Worm (Caenorhabditis elegans) whole organism, mixed stage, embryonic: ENCODE results near the gene hgap-2.

Source experiments
- M03D4.4 ChIP-seq: sonication (generic microtip); optimal IDR thresholded peaks from 2 replicates; lab custom pipeline; 2017; ENCODE audit warnings: mild to moderate bottlenecking, missing genetic modification characterization, missing compliant biosample characterization
- bed-3 ChIP-seq: fragments of 200-800 bp; sonication (Bioruptor generic); optimal IDR thresholded peaks from 3 replicates; lab custom pipeline; 2018; ENCODE audit warnings: mild to moderate bottlenecking, missing genetic modification characterization, moderate library complexity, missing compliant biosample characterization
- blmp-1 ChIP-seq: fragments of 150-350 bp; optimal IDR thresholded peaks from 2 replicates; lab custom pipeline; 2014; ENCODE audit warnings: missing biosample characterization, missing genetic modification characterization
- ceh-39 ChIP-seq: fragments of 150-350 bp; optimal IDR thresholded peaks from 2 replicates; lab custom pipeline; 2014; ENCODE audit warnings: missing biosample characterization, missing genetic modification characterization
- ceh-83 ChIP-seq: fragments of 200-800 bp; sonication (Bioruptor generic); optimal IDR thresholded peaks from 2 replicates; lab custom pipeline; 2018; ENCODE audit warnings: mild to moderate bottlenecking, missing genetic modification characterization, missing compliant biosample characterization
- ces-1 ChIP-seq: fragments of 150-350 bp; optimal IDR thresholded peaks from 2 replicates; lab custom pipeline; 2014; ENCODE audit warnings: missing biosample characterization, missing genetic modification reagents, missing genetic modification characterization
- cnd-1 ChIP-seq: fragments of 200-800 bp; sonication (Bioruptor generic); optimal IDR thresholded peaks from 2 replicates; lab custom pipeline; 2018; ENCODE audit warnings: mild to moderate bottlenecking, missing genetic modification characterization, missing compliant biosample characterization
- drap-1 ChIP-seq: fragments of 200-800 bp; sonication (Bioruptor generic); optimal IDR thresholded peaks from 3 replicates; lab custom pipeline; 2018; ENCODE audit warnings: mild to moderate bottlenecking, missing genetic modification characterization, missing compliant biosample characterization
- elt-1 ChIP-seq: sonication (generic microtip); optimal IDR thresholded peaks from 2 replicates; lab custom pipeline; 2017; ENCODE audit warnings: missing genetic modification characterization, mild to moderate bottlenecking, missing compliant biosample characterization, antibody characterized with exemption, moderate library complexity, borderline replicate concordance; ENCODE audit not compliant: insufficient read depth
- elt-3 ChIP-seq: fragments of 150-350 bp; optimal IDR thresholded peaks from 2 replicates; lab custom pipeline; 2014; ENCODE audit warnings: missing biosample characterization, missing genetic modification characterization
- flh-1 ChIP-seq: fragments of 200-800 bp; sonication (Bioruptor generic); optimal IDR thresholded peaks from 2 replicates; lab custom pipeline; 2018; ENCODE audit warnings: mild to moderate bottlenecking, missing genetic modification characterization, moderate library complexity, missing compliant biosample characterization
- ham-2 ChIP-seq: fragments of 200-800 bp; sonication (Bioruptor generic); optimal IDR thresholded peaks from 2 replicates; lab custom pipeline; 2018; ENCODE audit warnings: mild to moderate bottlenecking, missing genetic modification characterization, missing compliant biosample characterization
- hlh-1 ChIP-seq: fragments of 150-350 bp; optimal IDR thresholded peaks from 2 replicates; lab custom pipeline; 2014; ENCODE audit warnings: missing biosample characterization, missing genetic modification reagents, missing genetic modification characterization
- lin-13 ChIP-seq: fragments of 150-350 bp; optimal IDR thresholded peaks from 2 replicates; lab custom pipeline; 2014; ENCODE audit warnings: missing biosample characterization, missing genetic modification characterization
- lin-32 ChIP-seq: fragments of 200-800 bp; sonication (Bioruptor generic); optimal IDR thresholded peaks from 2 replicates; lab custom pipeline; 2018; ENCODE audit warnings: mild to moderate bottlenecking, missing genetic modification characterization, missing compliant biosample characterization
- lsy-2 ChIP-seq: fragments of 150-350 bp; optimal IDR thresholded peaks from 2 replicates; lab custom pipeline; 2014; ENCODE audit warnings: missing biosample characterization, missing genetic modification characterization
- mab-5 ChIP-seq: fragments of 150-350 bp; optimal IDR thresholded peaks from 2 replicates; lab custom pipeline; 2014; ENCODE audit warnings: missing biosample characterization, missing genetic modification characterization
- nhr-12 ChIP-seq: fragments of 150-350 bp; optimal IDR thresholded peaks from 2 replicates; lab custom pipeline; 2014; ENCODE audit warnings: missing biosample characterization, missing genetic modification characterization
- nhr-2 ChIP-seq: fragments of 150-350 bp; optimal IDR thresholded peaks from 2 replicates; lab custom pipeline; 2014; ENCODE audit warnings: missing biosample characterization, missing genetic modification characterization
- nhr-237 ChIP-seq: fragments of 150-350 bp; optimal IDR thresholded peaks from 2 replicates; lab custom pipeline; 2014; ENCODE audit warnings: missing biosample characterization, missing genetic modification characterization
- nhr-28 ChIP-seq: fragments of 150-350 bp; optimal IDR thresholded peaks from 2 replicates; lab custom pipeline; 2014; ENCODE audit warnings: missing biosample characterization, missing genetic modification characterization
- nhr-76 ChIP-seq: sonication (generic microtip); optimal IDR thresholded peaks from 2 replicates; lab custom pipeline; 2017; ENCODE audit warnings: missing biosample characterization, missing genetic modification characterization
- pha-4 ChIP-seq: fragments of 150-350 bp; optimal IDR thresholded peaks from 2 replicates; lab custom pipeline; 2018; ENCODE audit warnings: missing biosample characterization, missing genetic modification reagents, missing genetic modification characterization
- sem-2 ChIP-seq: fragments of 200-800 bp; sonication (Bioruptor generic); optimal IDR thresholded peaks from 2 replicates; lab custom pipeline; 2018; ENCODE audit warnings: mild to moderate bottlenecking, missing genetic modification characterization, missing compliant biosample characterization
- snpc-4 ChIP-seq: fragments of 150-350 bp; optimal IDR thresholded peaks from 2 replicates; lab custom pipeline; 2014; ENCODE audit warnings: missing biosample characterization, missing genetic modification characterization
- tbx-8 ChIP-seq: fragments of 200-800 bp; sonication (Bioruptor generic); optimal IDR thresholded peaks from 2 replicates; lab custom pipeline; 2018; ENCODE audit warnings: mild to moderate bottlenecking, missing genetic modification characterization, moderate library complexity, missing compliant biosample characterization
- unc-120 ChIP-seq: sonication (generic microtip); optimal IDR thresholded peaks from 2 replicates; lab custom pipeline; 2017; ENCODE audit warnings: missing genetic modification characterization, missing compliant biosample characterization; ENCODE audit not compliant: poor library complexity, severe bottlenecking
- unc-39 ChIP-seq: fragments of 150-350 bp; optimal IDR thresholded peaks from 2 replicates; lab custom pipeline; 2014; ENCODE audit warnings: missing biosample characterization, missing genetic modification characterization
- unc-62 ChIP-seq: fragments of 150-350 bp; optimal IDR thresholded peaks from 2 replicates; lab custom pipeline; 2014; ENCODE audit warnings: missing biosample characterization, missing genetic modification reagents, missing genetic modification characterization
- zip-8 ChIP-seq: fragments of 150-350 bp; optimal IDR thresholded peaks from 2 replicates; lab custom pipeline; 2014; ENCODE audit warnings: missing biosample characterization, missing genetic modification characterization
- ztf-11 ChIP-seq: fragments of 150-350 bp; optimal IDR thresholded peaks from 2 replicates; lab custom pipeline; 2014; ENCODE audit warnings: missing biosample characterization, missing genetic modification characterization

The hgap-2 gene

DNA sequence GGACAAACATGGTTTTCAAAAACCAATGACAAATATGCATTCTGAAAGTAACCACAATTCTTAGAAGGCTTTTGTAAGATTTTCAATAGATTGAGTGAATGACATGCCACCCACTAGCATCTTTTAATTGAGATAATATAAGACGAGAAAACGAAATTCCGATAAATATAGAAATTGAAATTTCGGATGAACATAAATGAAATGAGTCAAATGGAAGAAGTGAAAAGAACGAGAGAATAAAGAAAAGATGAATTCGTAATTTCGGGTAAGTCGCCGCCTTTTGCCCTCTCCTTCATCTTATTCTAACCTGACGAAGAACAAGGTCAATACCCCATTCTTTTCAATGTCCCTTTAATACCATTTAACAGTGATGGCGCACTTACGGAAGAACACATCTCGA, 42.3 kb downstream of the hgap-2 start:
- no peak for TF ChIP-seq ceh-83
- peak; percentile 86 for TF ChIP-seq blmp-1 (tag; lab: Kevin White, UChicago)
- TF ChIP-seq, all 35 proteins: peak for 1

DNA sequence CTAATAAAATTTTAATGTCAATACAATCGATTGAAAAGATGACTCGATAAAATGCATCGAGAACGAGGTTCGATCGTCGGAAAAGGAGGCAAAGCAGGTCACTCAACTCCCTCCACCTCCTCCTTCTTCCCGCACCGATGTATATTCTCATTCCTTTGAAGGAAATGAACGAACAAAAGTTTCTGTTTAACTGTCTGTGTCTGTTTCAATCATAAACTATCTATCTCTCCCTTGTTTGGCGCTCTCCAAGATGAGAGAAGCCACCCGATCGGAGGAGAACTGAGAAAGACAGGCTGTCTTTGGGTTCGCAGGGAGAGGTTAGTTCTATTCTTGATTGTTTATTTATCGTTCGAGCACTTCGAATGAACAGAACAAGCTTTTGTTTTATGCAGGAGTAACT, 43.6 kb downstream of the hgap-2 start, which contains the start of gene D2085.7:
D2085.7 (plus strand) TSS at position 251 of the 400 bp plus-strand sequence.
- TF ChIP-seq lin-13 (tag; lab: Kevin White, UChicago), result no peak
- TF ChIP-seq ham-2, result peak; percentile 56

DNA sequence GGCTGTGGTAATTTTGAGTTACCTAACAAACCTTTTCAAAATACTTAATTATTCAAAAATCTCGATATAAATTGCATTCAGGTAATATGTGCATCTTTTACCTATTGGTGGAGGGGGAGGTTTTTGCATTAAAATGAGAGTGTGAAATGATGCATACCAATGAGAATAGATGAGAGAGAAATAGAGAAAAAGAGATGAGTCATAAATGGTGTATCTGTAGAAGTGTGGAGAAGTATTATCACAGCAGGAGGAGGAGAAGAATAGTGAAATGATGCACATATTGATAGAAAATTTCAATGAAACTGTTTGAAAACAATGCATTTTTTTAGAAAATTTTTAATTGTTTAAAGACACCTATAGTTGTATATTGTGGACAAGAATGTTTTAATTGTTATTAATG, 44.2 kb downstream of the hgap-2 start:
- no peak for TF ChIP-seq nhr-76 (tag; lab: Kevin White, UChicago)
- no peak for TF ChIP-seq nhr-2 (tag; lab: Kevin White, UChicago)
- TF ChIP-seq lin-32 (GFP tag; lab: Kevin White, UChicago), result no peak
- TF ChIP-seq blmp-1 (tag; lab: Kevin White, UChicago), result no peak
- TF ChIP-seq hlh-1, result no peak
- no peak for TF ChIP-seq unc-39
- no peak for TF ChIP-seq lin-13 (tag; lab: Kevin White, UChicago)
- no peak for TF ChIP-seq elt-3 (tag; lab: Kevin White, UChicago)
- TF ChIP-seq nhr-237 (tag; lab: Kevin White, UChicago), result no peak
- TF ChIP-seq snpc-4 (tag; lab: Kevin White, UChicago), result no peak

DNA sequence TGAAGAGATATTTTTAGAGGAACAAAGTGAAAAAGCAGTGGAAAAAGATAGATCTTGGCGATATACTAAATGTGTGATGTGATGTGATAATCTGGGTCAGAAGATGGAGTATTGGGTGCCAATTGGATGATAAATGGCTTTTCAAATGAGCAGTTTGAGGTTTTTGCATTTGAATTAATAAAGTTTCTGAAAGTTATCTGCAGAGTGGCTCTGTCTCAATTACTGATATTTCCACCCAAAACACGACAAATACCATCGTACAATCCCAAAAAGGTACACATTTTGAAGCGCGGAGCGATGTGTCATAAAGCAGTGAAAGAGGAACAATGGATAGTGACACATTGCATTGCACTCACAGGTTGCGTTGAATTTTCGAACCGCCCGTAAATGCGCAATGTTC, 45.2 kb downstream of the hgap-2 start:
- TF ChIP-seq pha-4 (tag; lab: Kevin White, UChicago) (no peak), elt-3 (tag; lab: Kevin White, UChicago) (no peak)

DNA sequence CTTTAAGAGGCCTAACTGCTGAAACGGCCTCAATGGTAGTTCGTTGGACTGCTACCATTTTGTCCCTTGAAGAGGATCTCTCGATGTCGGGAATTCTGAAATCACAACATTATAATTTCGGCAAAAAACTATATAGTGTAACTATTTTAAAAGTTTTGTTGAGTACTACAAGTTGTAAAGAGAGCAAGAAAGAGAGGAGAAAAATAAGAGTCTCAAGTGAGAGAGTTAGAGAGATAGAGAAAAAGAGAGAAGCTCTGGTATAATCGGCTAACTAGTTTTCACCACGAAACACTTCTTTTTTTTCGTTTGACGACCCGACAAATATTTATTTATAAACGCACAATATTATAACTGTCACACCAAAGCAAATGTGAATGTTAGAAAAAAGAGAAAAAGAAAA, 47.1 kb downstream of the hgap-2 start, which contains the start of gene vab-9:
vab-9 (minus strand) TSS at position 101 of the 400 bp plus-strand sequence.
- TF ChIP-seq ces-1 (peak; percentile 51), blmp-1 (tag; lab: Kevin White, UChicago) (no peak), zip-8 (tag; lab: Kevin White, UChicago) (no peak), mab-5 (tag; lab: Kevin White, UChicago) (no peak), ceh-39 (tag; lab: Kevin White, UChicago) (no peak)

DNA sequence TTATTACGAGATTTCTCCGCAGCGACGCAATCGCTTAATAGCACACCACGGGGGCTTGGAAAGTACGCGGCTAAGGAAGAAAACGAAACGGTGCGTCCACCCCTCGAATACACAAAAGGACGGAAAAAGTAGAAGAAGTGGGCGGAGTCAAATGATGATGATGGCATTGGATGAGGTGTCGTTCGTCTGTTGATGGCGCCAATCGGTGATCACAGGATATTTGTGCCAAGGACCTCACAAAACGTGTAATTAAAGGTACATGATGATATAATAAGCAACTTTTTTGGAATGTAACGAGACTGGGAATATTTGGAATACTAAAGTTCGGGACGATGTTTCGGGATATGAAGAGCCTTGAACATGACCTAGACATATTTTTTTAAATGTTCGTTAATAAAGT, 50.3 kb downstream of the hgap-2 start, which contains the start of gene cutl-12:
cutl-12 (minus strand) TSS at position 101 of the 400 bp plus-strand sequence.
- TF ChIP-seq nhr-237 (tag; lab: Kevin White, UChicago) (no peak), lin-13 (tag; lab: Kevin White, UChicago) (no peak), cnd-1 (tag; lab: Kevin White, UChicago) (no peak), elt-3 (tag; lab: Kevin White, UChicago) (no peak), nhr-76 (tag; lab: Kevin White, UChicago) (no peak), nhr-28 (tag; lab: Kevin White, UChicago) (no peak), pha-4 (tag; lab: Kevin White, UChicago) (no peak), ces-1 (no peak), bed-3 (no peak), unc-39 (no peak), blmp-1 (tag; lab: Kevin White, UChicago) (no peak), tbx-8 (no peak), M03D4.4 (tag; lab: Kevin White, UChicago) (no peak), snpc-4 (tag; lab: Kevin White, UChicago) (no peak), flh-1 (GFP tag; lab: Kevin White, UChicago) (no peak), mab-5 (tag; lab: Kevin White, UChicago) (no peak), ham-2 (no peak), ztf-11 (tag; lab: Kevin White, UChicago) (no peak), unc-62 (GFP tag; lab: Kevin White, UChicago) (no peak)

DNA sequence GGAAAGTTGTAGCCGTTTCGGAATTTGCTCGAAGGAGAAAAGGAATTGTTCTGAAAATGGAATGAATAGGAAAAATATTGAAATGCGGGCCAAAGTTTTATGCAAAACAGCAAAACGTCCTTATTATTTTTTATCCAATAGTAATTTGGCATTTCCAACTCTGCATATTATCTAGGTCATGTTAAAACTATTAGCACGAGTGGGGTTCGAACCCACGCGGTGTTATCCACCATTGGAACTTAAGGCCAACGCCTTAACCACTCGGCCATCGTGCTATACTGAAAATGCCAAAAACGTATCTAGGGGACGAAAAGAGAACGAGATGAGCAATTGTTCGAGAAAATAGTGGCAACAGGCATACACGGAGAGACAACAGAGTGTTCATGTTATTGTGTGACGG, 53.0 kb downstream of the hgap-2 start:
- TF ChIP-seq nhr-28 (tag; lab: Kevin White, UChicago) (no peak), M03D4.4 (tag; lab: Kevin White, UChicago) (no peak), drap-1 (no peak), blmp-1 (tag; lab: Kevin White, UChicago) (no peak), sem-2 (GFP tag; lab: Kevin White, UChicago) (no peak), ham-2 (no peak), lsy-2 (tag; lab: Kevin White, UChicago) (no peak), snpc-4 (tag; lab: Kevin White, UChicago) (no peak), ces-1 (no peak), pha-4 (tag; lab: Kevin White, UChicago) (no peak), elt-1 (tag; lab: Kevin White, UChicago) (no peak), tbx-8 (no peak), nhr-12 (tag; lab: Kevin White, UChicago) (no peak), nhr-237 (tag; lab: Kevin White, UChicago) (no peak), bed-3 (no peak), unc-120 (tag; lab: Kevin White, UChicago) (no peak)
